Worm (Caenorhabditis elegans) whole organism, L4/young adult: ENCODE measurements around the gene acs-22.

Source experiments
- W03F9.2 ChIP-seq: fragments of 150-350 bp; optimal IDR thresholded peaks from 2 replicates; lab custom pipeline; 2014; ENCODE audit warnings: missing biosample characterization, missing genetic modification characterization
- dao-5 ChIP-seq: sonication (generic microtip); optimal IDR thresholded peaks from 2 replicates; lab custom pipeline; 2016; ENCODE audit warnings: missing genotype, missing genetic modification characterization, moderate library complexity, missing compliant biosample characterization
- him-1 ChIP-seq: sonication (generic microtip); optimal IDR thresholded peaks from 2 replicates; lab custom pipeline; 2016; ENCODE audit warnings: missing genotype, missing genetic modification reagents, missing genetic modification characterization, missing compliant biosample characterization

DNA sequence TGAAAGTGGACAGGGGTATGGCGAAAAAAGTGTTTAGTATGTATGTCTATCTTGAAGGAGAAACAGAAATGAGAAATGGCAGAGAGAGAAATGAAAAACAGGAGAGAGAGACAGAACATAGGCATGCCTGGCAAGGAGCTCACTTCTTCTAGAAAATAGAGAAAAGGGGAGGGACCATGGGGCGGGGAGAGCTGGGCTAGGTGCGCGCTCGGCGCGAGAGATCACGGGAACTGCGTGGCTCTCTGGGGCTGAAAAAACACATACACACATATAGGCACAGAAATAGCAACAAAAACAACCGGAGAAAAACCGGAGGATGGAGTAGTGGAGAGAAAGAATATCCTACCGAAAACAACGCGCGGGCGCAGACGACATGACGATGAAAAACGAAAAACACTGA, 21.0 kb downstream of the acs-22 start:
- no peak for TF ChIP-seq him-1 (tag; lab: Kevin White, UChicago)
- no peak for TF ChIP-seq dao-5 (tag; lab: Kevin White, UChicago)
- no peak for TF ChIP-seq W03F9.2
